Worm (Caenorhabditis elegans) whole organism, mixed stage, embryonic: Measurements from ENCODE around the gene T05H10.8.

Source experiments
- bed-3 ChIP-seq: fragments of 200-800 bp; sonication (Bioruptor generic); optimal IDR thresholded peaks from 3 replicates; lab custom pipeline; 2018; ENCODE audit warnings: mild to moderate bottlenecking, missing genetic modification characterization, moderate library complexity, missing compliant biosample characterization
- blmp-1 ChIP-seq: fragments of 150-350 bp; optimal IDR thresholded peaks from 2 replicates; lab custom pipeline; 2014; ENCODE audit warnings: missing biosample characterization, missing genetic modification characterization
- ceh-39 ChIP-seq: fragments of 150-350 bp; optimal IDR thresholded peaks from 2 replicates; lab custom pipeline; 2014; ENCODE audit warnings: missing biosample characterization, missing genetic modification characterization
- ceh-83 ChIP-seq: fragments of 200-800 bp; sonication (Bioruptor generic); optimal IDR thresholded peaks from 2 replicates; lab custom pipeline; 2018; ENCODE audit warnings: mild to moderate bottlenecking, missing genetic modification characterization, missing compliant biosample characterization
- ces-1 ChIP-seq: fragments of 150-350 bp; optimal IDR thresholded peaks from 2 replicates; lab custom pipeline; 2014; ENCODE audit warnings: missing biosample characterization, missing genetic modification reagents, missing genetic modification characterization
- cnd-1 ChIP-seq: fragments of 200-800 bp; sonication (Bioruptor generic); optimal IDR thresholded peaks from 2 replicates; lab custom pipeline; 2018; ENCODE audit warnings: mild to moderate bottlenecking, missing genetic modification characterization, missing compliant biosample characterization
- drap-1 ChIP-seq: fragments of 200-800 bp; sonication (Bioruptor generic); optimal IDR thresholded peaks from 3 replicates; lab custom pipeline; 2018; ENCODE audit warnings: mild to moderate bottlenecking, missing genetic modification characterization, missing compliant biosample characterization
- elt-1 ChIP-seq: sonication (generic microtip); optimal IDR thresholded peaks from 2 replicates; lab custom pipeline; 2017; ENCODE audit warnings: missing genetic modification characterization, mild to moderate bottlenecking, missing compliant biosample characterization, antibody characterized with exemption, moderate library complexity, borderline replicate concordance; ENCODE audit not compliant: insufficient read depth
- elt-3 ChIP-seq: fragments of 150-350 bp; optimal IDR thresholded peaks from 2 replicates; lab custom pipeline; 2014; ENCODE audit warnings: missing biosample characterization, missing genetic modification characterization
- flh-1 ChIP-seq: fragments of 200-800 bp; sonication (Bioruptor generic); optimal IDR thresholded peaks from 2 replicates; lab custom pipeline; 2018; ENCODE audit warnings: mild to moderate bottlenecking, missing genetic modification characterization, moderate library complexity, missing compliant biosample characterization
- ham-2 ChIP-seq: fragments of 200-800 bp; sonication (Bioruptor generic); optimal IDR thresholded peaks from 2 replicates; lab custom pipeline; 2018; ENCODE audit warnings: mild to moderate bottlenecking, missing genetic modification characterization, missing compliant biosample characterization
- hlh-1 ChIP-seq: fragments of 150-350 bp; optimal IDR thresholded peaks from 2 replicates; lab custom pipeline; 2014; ENCODE audit warnings: missing biosample characterization, missing genetic modification reagents, missing genetic modification characterization
- lin-13 ChIP-seq: fragments of 150-350 bp; optimal IDR thresholded peaks from 2 replicates; lab custom pipeline; 2014; ENCODE audit warnings: missing biosample characterization, missing genetic modification characterization
- lin-32 ChIP-seq: fragments of 200-800 bp; sonication (Bioruptor generic); optimal IDR thresholded peaks from 2 replicates; lab custom pipeline; 2018; ENCODE audit warnings: mild to moderate bottlenecking, missing genetic modification characterization, missing compliant biosample characterization
- lsy-2 ChIP-seq: fragments of 150-350 bp; optimal IDR thresholded peaks from 2 replicates; lab custom pipeline; 2014; ENCODE audit warnings: missing biosample characterization, missing genetic modification characterization
- mab-5 ChIP-seq: fragments of 150-350 bp; optimal IDR thresholded peaks from 2 replicates; lab custom pipeline; 2014; ENCODE audit warnings: missing biosample characterization, missing genetic modification characterization
- nhr-12 ChIP-seq: fragments of 150-350 bp; optimal IDR thresholded peaks from 2 replicates; lab custom pipeline; 2014; ENCODE audit warnings: missing biosample characterization, missing genetic modification characterization
- nhr-2 ChIP-seq: fragments of 150-350 bp; optimal IDR thresholded peaks from 2 replicates; lab custom pipeline; 2014; ENCODE audit warnings: missing biosample characterization, missing genetic modification characterization
- nhr-237 ChIP-seq: fragments of 150-350 bp; optimal IDR thresholded peaks from 2 replicates; lab custom pipeline; 2014; ENCODE audit warnings: missing biosample characterization, missing genetic modification characterization
- nhr-28 ChIP-seq: fragments of 150-350 bp; optimal IDR thresholded peaks from 2 replicates; lab custom pipeline; 2014; ENCODE audit warnings: missing biosample characterization, missing genetic modification characterization
- nhr-76 ChIP-seq: sonication (generic microtip); optimal IDR thresholded peaks from 2 replicates; lab custom pipeline; 2017; ENCODE audit warnings: missing biosample characterization, missing genetic modification characterization
- pha-4 ChIP-seq: fragments of 150-350 bp; optimal IDR thresholded peaks from 2 replicates; lab custom pipeline; 2018; ENCODE audit warnings: missing biosample characterization, missing genetic modification reagents, missing genetic modification characterization
- sem-2 ChIP-seq: fragments of 200-800 bp; sonication (Bioruptor generic); optimal IDR thresholded peaks from 2 replicates; lab custom pipeline; 2018; ENCODE audit warnings: mild to moderate bottlenecking, missing genetic modification characterization, missing compliant biosample characterization
- snpc-4 ChIP-seq: fragments of 150-350 bp; optimal IDR thresholded peaks from 2 replicates; lab custom pipeline; 2014; ENCODE audit warnings: missing biosample characterization, missing genetic modification characterization
- sptf-1 ChIP-seq: sonication (generic microtip); optimal IDR thresholded peaks from 2 replicates; lab custom pipeline; 2017; ENCODE audit warnings: mild to moderate bottlenecking, missing genetic modification characterization, moderate library complexity, missing compliant biosample characterization
- tbx-8 ChIP-seq: fragments of 200-800 bp; sonication (Bioruptor generic); optimal IDR thresholded peaks from 2 replicates; lab custom pipeline; 2018; ENCODE audit warnings: mild to moderate bottlenecking, missing genetic modification characterization, moderate library complexity, missing compliant biosample characterization
- unc-120 ChIP-seq: sonication (generic microtip); optimal IDR thresholded peaks from 2 replicates; lab custom pipeline; 2017; ENCODE audit warnings: missing genetic modification characterization, missing compliant biosample characterization; ENCODE audit not compliant: poor library complexity, severe bottlenecking
- unc-39 ChIP-seq: fragments of 150-350 bp; optimal IDR thresholded peaks from 2 replicates; lab custom pipeline; 2014; ENCODE audit warnings: missing biosample characterization, missing genetic modification characterization
- unc-62 ChIP-seq: fragments of 150-350 bp; optimal IDR thresholded peaks from 2 replicates; lab custom pipeline; 2014; ENCODE audit warnings: missing biosample characterization, missing genetic modification reagents, missing genetic modification characterization
- zip-8 ChIP-seq: fragments of 150-350 bp; optimal IDR thresholded peaks from 2 replicates; lab custom pipeline; 2014; ENCODE audit warnings: missing biosample characterization, missing genetic modification characterization
- ztf-11 ChIP-seq: fragments of 150-350 bp; optimal IDR thresholded peaks from 2 replicates; lab custom pipeline; 2014; ENCODE audit warnings: missing biosample characterization, missing genetic modification characterization

The T05H10.8 gene

ce11 chrII:8028730-8029129 is 30.1 kb upstream of the T05H10.8 start:
- no peak for TF ChIP-seq ceh-39 (tag; lab: Kevin White, UChicago)
- no peak for TF ChIP-seq flh-1 (GFP tag; lab: Kevin White, UChicago)
- no peak for TF ChIP-seq unc-39 (tag; lab: Kevin White, UChicago)
- no peak for TF ChIP-seq hlh-1 (tag; lab: Kevin White, UChicago)
- TF ChIP-seq bed-3 = no peak
- TF ChIP-seq ces-1 (GFP tag; lab: Kevin White, UChicago) = no peak
- no peak for TF ChIP-seq pha-4 (tag; lab: Kevin White, UChicago)
- no peak for TF ChIP-seq ztf-11 (tag; lab: Kevin White, UChicago)
- no peak for TF ChIP-seq blmp-1 (tag; lab: Kevin White, UChicago)
- no peak for TF ChIP-seq lin-32 (GFP tag; lab: Kevin White, UChicago)
- no peak for TF ChIP-seq tbx-8
- TF ChIP-seq lsy-2 (tag; lab: Kevin White, UChicago) = no peak
- TF ChIP-seq cnd-1 (tag; lab: Kevin White, UChicago) = no peak
- TF ChIP-seq ceh-83 = no peak
- no peak for TF ChIP-seq unc-62 (GFP tag; lab: Kevin White, UChicago)
- TF ChIP-seq nhr-76 (tag; lab: Kevin White, UChicago) = no peak
- no peak for TF ChIP-seq lin-13 (tag; lab: Kevin White, UChicago)

ce11 chrII:8032657-8033056 is 26.2 kb upstream of the T05H10.8 start, which contains the start of gene nrf-6:
nrf-6 (minus strand) TSS chrII:8032708.
- TF ChIP-seq flh-1 (GFP tag; lab: Kevin White, UChicago) (no peak), blmp-1 (tag; lab: Kevin White, UChicago) (no peak), unc-120 (no peak), nhr-237 (no peak), lin-32 (GFP tag; lab: Kevin White, UChicago) (no peak), ceh-83 (no peak), drap-1 (no peak), ham-2 (GFP tag; lab: Kevin White, UChicago) (no peak), ztf-11 (tag; lab: Kevin White, UChicago) (no peak), zip-8 (tag; lab: Kevin White, UChicago) (no peak), sptf-1 (no peak), mab-5 (tag; lab: Kevin White, UChicago) (no peak), tbx-8 (no peak), pha-4 (tag; lab: Kevin White, UChicago) (no peak), nhr-2 (tag; lab: Kevin White, UChicago) (no peak), elt-1 (tag; lab: Kevin White, UChicago) (no peak)

ce11 chrII:8034008-8034407 is 24.9 kb upstream of the T05H10.8 start:
- no peak for TF ChIP-seq ceh-39 (tag; lab: Kevin White, UChicago)
- no peak for TF ChIP-seq snpc-4 (tag; lab: Kevin White, UChicago)
- peak; percentile 7 for TF ChIP-seq ceh-83
- no peak for TF ChIP-seq elt-1 (tag; lab: Kevin White, UChicago)

ce11 chrII:8034617-8035016 is 24.3 kb upstream of the T05H10.8 start:
- TF ChIP-seq ces-1 (GFP tag; lab: Kevin White, UChicago) (no peak), nhr-28 (no peak), elt-3 (tag; lab: Kevin White, UChicago) (no peak), lsy-2 (tag; lab: Kevin White, UChicago) (no peak), lin-32 (GFP tag; lab: Kevin White, UChicago) (no peak), ham-2 (GFP tag; lab: Kevin White, UChicago) (no peak), unc-120 (no peak), sem-2 (GFP tag; lab: Kevin White, UChicago) (no peak), elt-1 (tag; lab: Kevin White, UChicago) (no peak)

- TF ChIP-seq nhr-12 (tag; lab: Kevin White, UChicago) = no peak
- no peak for TF ChIP-seq blmp-1 (tag; lab: Kevin White, UChicago)
- no peak for TF ChIP-seq nhr-76 (tag; lab: Kevin White, UChicago)
- TF ChIP-seq sptf-1 = no peak
Observed at ce11 chrII:8035667-8036066, 23.2 kb upstream of the T05H10.8 start, which contains the start of gene sap-49. sap-49 (minus strand) TSS chrII:8035767.
